Fruit fly (Drosophila melanogaster) whole organism, embryonic: Measurements from ENCODE around the gene ind.

ENCODE experiments used
- CG11398 ChIP-seq: fragments of 200-800 bp; sonication (Bioruptor generic); optimal IDR thresholded peaks from 2 replicates; lab custom pipeline; 2016; ENCODE audit warnings: missing biosample characterization, missing genetic modification characterization
- CG1529 ChIP-seq: fragments of 200-800 bp; sonication (Bioruptor generic); optimal IDR thresholded peaks from 3 replicates; lab custom pipeline; 2018; ENCODE audit warnings: missing biosample characterization, missing genetic modification characterization
- Usf ChIP-seq: fragments of 200-800 bp; sonication (Bioruptor generic); optimal IDR thresholded peaks from 2 replicates; lab custom pipeline; 2017; ENCODE audit warnings: missing genotype, missing biosample characterization, missing genetic modification characterization
- h ChIP-seq: fragments of >200 bp; optimal IDR thresholded peaks from 2 replicates; lab custom pipeline; 2017

DNA sequence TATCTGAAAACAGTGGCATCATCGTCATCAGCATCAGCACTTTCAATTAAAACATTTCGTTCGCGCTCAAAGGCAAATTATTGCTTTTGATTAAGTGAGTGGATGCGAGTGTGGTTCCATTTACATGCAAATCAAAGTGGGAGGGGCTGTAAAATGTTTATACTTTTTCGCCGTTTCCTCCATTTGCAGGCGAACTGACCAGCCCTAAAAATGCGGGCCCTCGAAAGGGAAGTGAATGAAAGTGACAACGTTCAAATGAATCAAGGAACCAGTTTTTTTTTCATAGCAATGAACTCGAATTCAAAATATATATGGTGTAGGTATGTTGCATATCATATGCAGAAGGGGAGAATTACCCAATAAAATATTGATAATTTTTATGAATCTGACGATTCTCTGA, 33.1 kb downstream of the ind start:
- TF ChIP-seq Usf (GFP tag; lab: Kevin White, UChicago) (no peak), h (no peak), CG1529 (GFP tag; lab: Kevin White, UChicago) (no peak), CG11398 (GFP tag; lab: Kevin White, UChicago) (no peak)
